Fruit fly (Drosophila melanogaster) whole organism, embryonic: ENCODE measurements around the gene SdhC.

Experiments used
- ATbp ChIP-seq: fragments of 200-800 bp; sonication (Bioruptor generic); optimal IDR thresholded peaks from 2 replicates; lab custom pipeline; 2017; ENCODE audit warnings: missing biosample characterization, mild to moderate bottlenecking, missing genetic modification characterization, missing genetic modification reagents
- CG11695 ChIP-seq: fragments of 200-800 bp; sonication (Bioruptor generic); IDR thresholded peaks from 3 replicates; pipeline ENCODE4 v1.3.6; 2022; ENCODE audit warnings: missing biosample characterization, missing genetic modification characterization
- CG12299 ChIP-seq: fragments of 200-800 bp; sonication (Bioruptor generic); optimal IDR thresholded peaks from 2 replicates; lab custom pipeline; 2018; ENCODE audit warnings: missing biosample characterization, mild to moderate bottlenecking, missing genetic modification characterization
- CG15696 ChIP-seq: fragments of 200-800 bp; sonication (Bioruptor generic); optimal IDR thresholded peaks from 2 replicates; lab custom pipeline; 2019; ENCODE audit warnings: missing biosample characterization, mild to moderate bottlenecking, missing genetic modification characterization, moderate library complexity
- CG16813 ChIP-seq: fragments of 200-800 bp; sonication (Bioruptor generic); IDR thresholded peaks from 3 replicates; pipeline ENCODE4 v1.3.6; 2022; ENCODE audit warnings: missing biosample characterization, missing genetic modification characterization; ENCODE audit not compliant: partially characterized antibody
- CG16863 ChIP-seq: fragments of 200-800 bp; sonication (Bioruptor generic); optimal IDR thresholded peaks from 3 replicates; lab custom pipeline; 2016; ENCODE audit warnings: missing biosample characterization, missing genetic modification characterization
- CG18476 ChIP-seq: fragments of 200-800 bp; sonication (Bioruptor generic); optimal IDR thresholded peaks from 2 replicates; lab custom pipeline; 2016; ENCODE audit warnings: missing biosample characterization, mild to moderate bottlenecking, missing genetic modification characterization
- CG3065 ChIP-seq: fragments of 200-800 bp; sonication (Bioruptor generic); optimal IDR thresholded peaks from 2 replicates; lab custom pipeline; 2016; ENCODE audit warnings: missing biosample characterization, missing genetic modification characterization
- CG34376 ChIP-seq: fragments of 200-800 bp; sonication (Bioruptor generic); optimal IDR thresholded peaks from 2 replicates; lab custom pipeline; 2018; ENCODE audit warnings: missing biosample characterization, mild to moderate bottlenecking, missing genetic modification characterization
- CG4854 ChIP-seq: fragments of 200-800 bp; sonication (Bioruptor generic); optimal IDR thresholded peaks from 2 replicates; lab custom pipeline; 2016; ENCODE audit warnings: missing biosample characterization, missing genetic modification characterization, inconsistent platforms
- CG6813 ChIP-seq: fragments of 200-800 bp; sonication (Bioruptor generic); optimal IDR thresholded peaks from 2 replicates; lab custom pipeline; 2017; ENCODE audit warnings: missing biosample characterization, missing genetic modification characterization, mild to moderate bottlenecking, moderate library complexity, missing genetic modification reagents
- CG7745 ChIP-seq: fragments of 200-800 bp; sonication (Bioruptor generic); optimal IDR thresholded peaks from 2 replicates; lab custom pipeline; 2018; ENCODE audit warnings: missing biosample characterization, mild to moderate bottlenecking, missing genetic modification characterization, moderate library complexity
- CG7963 ChIP-seq: fragments of 200-800 bp; sonication (Bioruptor generic); IDR thresholded peaks from 3 replicates; pipeline ENCODE4 v1.3.6; 2022; ENCODE audit warnings: missing biosample characterization, missing genetic modification characterization; ENCODE audit not compliant: partially characterized antibody
- CG9215 ChIP-seq: fragments of 200-800 bp; sonication (Bioruptor generic); IDR thresholded peaks from 2 replicates; pipeline ENCODE4 v1.3.6; 2022; ENCODE audit warnings: missing biosample characterization, missing genetic modification characterization
- CG9609 ChIP-seq: fragments of 200-800 bp; sonication (Bioruptor generic); optimal IDR thresholded peaks from 3 replicates; lab custom pipeline; 2016; ENCODE audit warnings: missing biosample characterization, missing genetic modification characterization
- CHES-1-like ChIP-seq: fragments of 200-800 bp; sonication (Bioruptor generic); optimal IDR thresholded peaks from 2 replicates; lab custom pipeline; 2016; ENCODE audit warnings: missing biosample characterization, missing genetic modification characterization
- Deaf1 ChIP-seq: fragments of 200-800 bp; optimal IDR thresholded peaks from 3 replicates; lab custom pipeline; 2019; ENCODE audit warnings: missing biosample characterization, mild to moderate bottlenecking, missing genetic modification characterization, moderate library complexity
- HHEX ChIP-seq: fragments of 200-800 bp; sonication (Bioruptor generic); optimal IDR thresholded peaks from 3 replicates; lab custom pipeline; 2017; ENCODE audit warnings: missing biosample characterization, mild to moderate bottlenecking, missing genetic modification characterization, missing genetic modification reagents
- HLH4C ChIP-seq: fragments of 200-800 bp; sonication (Bioruptor generic); IDR thresholded peaks from 3 replicates; pipeline ENCODE4 v1.3.6; 2022; ENCODE audit warnings: missing biosample characterization, missing genetic modification characterization; ENCODE audit not compliant: partially characterized antibody
- Poxn ChIP-seq: fragments of 200-800 bp; sonication (Bioruptor generic); IDR thresholded peaks from 2 replicates; pipeline ENCODE4 v1.3.6; 2022; ENCODE audit warnings: missing biosample characterization, missing genetic modification characterization
- Rfx ChIP-seq: fragments of 200-800 bp; sonication (Bioruptor generic); IDR thresholded peaks from 2 replicates; pipeline ENCODE4 v1.3.6; 2022; ENCODE audit warnings: missing biosample characterization, missing genetic modification characterization
- TFAM ChIP-seq: fragments of 200-800 bp; sonication (Bioruptor generic); optimal IDR thresholded peaks from 2 replicates; lab custom pipeline; 2017; ENCODE audit warnings: missing biosample characterization, missing genetic modification characterization, inconsistent platforms
- Trl ChIP-seq, 3 experiments: fragments of >200 bp in 2 of 3; fragments of 200-800 bp in 1 of 3; sonication (Bioruptor generic) in 1 of 3; optimal IDR thresholded peaks; 2 replicates in 1 of 3; 3 replicates in 2 of 3; lab custom pipeline; 2016 to 2017; ENCODE audit warnings: missing biosample characterization in 1 of 3, missing genetic modification characterization in 1 of 3
- amos ChIP-seq: fragments of 200-800 bp; sonication (Bioruptor generic); IDR thresholded peaks from 2 replicates; pipeline ENCODE4 v1.3.6; 2022; ENCODE audit warnings: missing biosample characterization, missing genetic modification characterization; ENCODE audit not compliant: partially characterized antibody
- cato ChIP-seq: fragments of 200-800 bp; sonication (Bioruptor generic); optimal IDR thresholded peaks from 2 replicates; lab custom pipeline; 2016; ENCODE audit warnings: missing biosample characterization, missing genetic modification characterization, borderline replicate concordance
- caup ChIP-seq: fragments of 200-800 bp; sonication (Bioruptor generic); optimal IDR thresholded peaks from 3 replicates; lab custom pipeline; 2017; ENCODE audit warnings: missing biosample characterization, mild to moderate bottlenecking, missing genetic modification characterization, moderate library complexity; ENCODE audit not compliant: severe bottlenecking
- cg ChIP-seq: fragments of 200-800 bp; sonication (Bioruptor generic); optimal IDR thresholded peaks from 3 replicates; lab custom pipeline; 2019; ENCODE audit warnings: missing biosample characterization, mild to moderate bottlenecking, missing genetic modification characterization, moderate library complexity
- ci ChIP-seq: fragments of 200-800 bp; sonication (Bioruptor generic); IDR thresholded peaks from 3 replicates; pipeline ENCODE4 v1.3.6; 2022; ENCODE audit warnings: missing biosample characterization, missing genetic modification characterization
- corto ChIP-seq: fragments of 200-800 bp; sonication (Bioruptor generic); optimal IDR thresholded peaks from 2 replicates; lab custom pipeline; 2016; ENCODE audit warnings: missing biosample characterization, mild to moderate bottlenecking, missing genetic modification characterization, moderate library complexity
- crp ChIP-seq, 2 experiments: fragments of 200-800 bp; sonication (Bioruptor generic); optimal IDR thresholded peaks; 2 replicates in 1 of 2; 3 replicates in 1 of 2; lab custom pipeline; 2017; ENCODE audit warnings: missing biosample characterization in 2 of 2, missing genetic modification characterization in 2 of 2, mild to moderate bottlenecking in 1 of 2, moderate library complexity in 1 of 2
- ems ChIP-seq: fragments of 200-800 bp; sonication (Bioruptor generic); optimal IDR thresholded peaks from 3 replicates; lab custom pipeline; 2016; ENCODE audit warnings: missing biosample characterization, missing genetic modification characterization
- en ChIP-seq: fragments of 200-800 bp; sonication (Bioruptor generic); optimal IDR thresholded peaks from 2 replicates; lab custom pipeline; 2016; ENCODE audit warnings: missing biosample characterization, missing genetic modification characterization
- ewg ChIP-seq: fragments of 200-800 bp; sonication (Bioruptor generic); optimal IDR thresholded peaks from 3 replicates; lab custom pipeline; 2017; ENCODE audit warnings: mild to moderate bottlenecking, missing biosample characterization, missing genetic modification reagents, missing genetic modification characterization
- fd3F ChIP-seq: fragments of 200-800 bp; sonication (Bioruptor generic); optimal IDR thresholded peaks from 2 replicates; lab custom pipeline; 2018; ENCODE audit warnings: missing biosample characterization, mild to moderate bottlenecking, missing genetic modification characterization, moderate library complexity
- gem ChIP-seq: fragments of 200-800 bp; sonication (Bioruptor generic); optimal IDR thresholded peaks from 2 replicates; lab custom pipeline; 2019; ENCODE audit warnings: missing biosample characterization, mild to moderate bottlenecking, missing genetic modification characterization, moderate library complexity
- klu ChIP-seq: fragments of 200-800 bp; sonication (Bioruptor generic); IDR thresholded peaks from 2 replicates; pipeline ENCODE4 v1.3.6; 2022; ENCODE audit warnings: missing biosample characterization, missing genetic modification characterization
- lov ChIP-seq, 2 experiments: fragments of 200-800 bp in 1 of 2; fragments of >200 bp in 1 of 2; sonication (Bioruptor generic) in 1 of 2; IDR thresholded peaks in 1 of 2; optimal IDR thresholded peaks in 1 of 2; 2 replicates in 1 of 2; 3 replicates in 1 of 2; pipeline versions ENCODE4 v1.3.6 to Lab custom; 2017 to 2022; ENCODE audit warnings: missing biosample characterization in 1 of 2, missing genetic modification characterization in 1 of 2
- mam ChIP-seq: fragments of 200-800 bp; sonication (Bioruptor generic); optimal IDR thresholded peaks from 3 replicates; lab custom pipeline; 2016; ENCODE audit warnings: missing biosample characterization, missing genetic modification characterization
- nerfin-1 ChIP-seq: fragments of 200-800 bp; sonication (Bioruptor generic); optimal IDR thresholded peaks from 3 replicates; lab custom pipeline; 2019; ENCODE audit warnings: missing biosample characterization, mild to moderate bottlenecking, missing genetic modification characterization, moderate library complexity
- nerfin-2 ChIP-seq: fragments of 200-800 bp; sonication (Bioruptor generic); IDR thresholded peaks from 2 replicates; pipeline ENCODE4 v1.3.6; 2022; ENCODE audit warnings: missing biosample characterization, missing genetic modification characterization; ENCODE audit not compliant: partially characterized antibody
- rib ChIP-seq: fragments of 200-800 bp; sonication (Bioruptor generic); IDR thresholded peaks from 2 replicates; pipeline ENCODE4 v1.3.6; 2022; ENCODE audit warnings: missing biosample characterization, missing genetic modification characterization
- sens ChIP-seq: fragments of 200-800 bp; sonication (Bioruptor generic); peaks from one replicate; lab custom pipeline; 2016; ENCODE audit warnings: missing biosample characterization, missing genetic modification characterization
- sima ChIP-seq: fragments of 200-800 bp; sonication (Bioruptor generic); optimal IDR thresholded peaks from 2 replicates; lab custom pipeline; 2016; ENCODE audit warnings: missing biosample characterization, missing genetic modification characterization
- stc ChIP-seq: fragments of 200-800 bp; sonication (Bioruptor generic); IDR thresholded peaks from 2 replicates; pipeline ENCODE4 v1.3.6; 2022; ENCODE audit warnings: missing biosample characterization, missing genetic modification characterization
- trem ChIP-seq: fragments of 200-800 bp; optimal IDR thresholded peaks from 3 replicates; lab custom pipeline; 2019; ENCODE audit warnings: missing biosample characterization, mild to moderate bottlenecking, missing genetic modification characterization, moderate library complexity
- wek ChIP-seq: fragments of 200-800 bp; sonication (Bioruptor generic); optimal IDR thresholded peaks from 3 replicates; lab custom pipeline; 2018; ENCODE audit warnings: missing biosample characterization, mild to moderate bottlenecking, missing genetic modification characterization, moderate library complexity
- zfh1 ChIP-seq: fragments of 200-800 bp; sonication (Bioruptor generic); IDR thresholded peaks from 3 replicates; pipeline ENCODE4 v1.3.6; 2022; ENCODE audit warnings: missing biosample characterization, missing genetic modification characterization
- zfh2 ChIP-seq: fragments of 200-800 bp; sonication (Bioruptor generic); optimal IDR thresholded peaks from 2 replicates; lab custom pipeline; 2016; ENCODE audit warnings: missing biosample characterization, missing genetic modification characterization

Gene SdhC

dm6 chr3R:11243951-11244660, 34.5 kb upstream of the SdhC start, which contains the start of the genes CG17734 and CG5214 (continued):
- no peak for TF ChIP-seq CG7745 (tag; lab: Kevin White, UChicago)
- TF ChIP-seq ems (GFP tag; lab: Kevin White, UChicago) = no peak
- no peak for TF ChIP-seq ATbp
- TF ChIP-seq ewg (GFP tag; lab: Kevin White, UChicago) = peak; percentile 21
- no peak for TF ChIP-seq TFAM
- no peak for TF ChIP-seq CG6813
- TF ChIP-seq sima (GFP tag; lab: Kevin White, UChicago) = no peak
- TF ChIP-seq zfh1 (GFP tag; lab: Robert Waterston, UW) = no peak
- no peak for TF ChIP-seq Trl (optimal IDR thresholded peaks at IDR 0.05; lab: Kevin White, UChicago)
- peak; percentile 34 for TF ChIP-seq Trl (GFP tag; optimal IDR thresholded peaks at IDR 0.05; lab: Kevin White, UChicago)
- no peak for TF ChIP-seq Rfx
- no peak for TF ChIP-seq CG3065
- no peak for TF ChIP-seq lov (optimal IDR thresholded peaks at IDR 0.05; lab: Kevin White, UChicago)
- no peak for TF ChIP-seq lov (GFP tag; IDR thresholded peaks at IDR 0.05; lab: Robert Waterston, UW)
- TF ChIP-seq CG16813 = no peak
- TF ChIP-seq wek (GFP tag; lab: Kevin White, UChicago) = no peak
- no peak for TF ChIP-seq CG12299 (tag; lab: Kevin White, UChicago)
- TF ChIP-seq trem = no peak
- peak; percentile 32 for TF ChIP-seq CG34376
- no peak for TF ChIP-seq CG15696
- peak; percentile 39 for TF ChIP-seq CG9609 (GFP tag; lab: Kevin White, UChicago)
- TF ChIP-seq CG9215 (GFP tag; lab: Robert Waterston, UW) = no peak
- TF ChIP-seq nerfin-2 (GFP tag; lab: Robert Waterston, UW) = no peak
- peak; percentile 36 for TF ChIP-seq Deaf1 (tag; lab: Kevin White, UChicago)
- TF ChIP-seq HHEX (GFP tag; lab: Kevin White, UChicago) = no peak
- no peak for TF ChIP-seq ci (GFP tag; lab: Robert Waterston, UW)
- no peak for TF ChIP-seq en (GFP tag; lab: Kevin White, UChicago)
- TF ChIP-seq CG18476 = no peak
- peak in 1 of 2 experiments; percentile 72 for TF ChIP-seq crp (GFP tag; optimal IDR thresholded peaks at IDR 0.05; lab: Kevin White, UChicago)
- peak; percentile 6 for TF ChIP-seq mam
- TF ChIP-seq sens (GFP tag; lab: Kevin White, UChicago) = peak; percentile 72
- TF ChIP-seq CG7963 (GFP tag; lab: Robert Waterston, UW) = no peak
- TF ChIP-seq HLH4C (GFP tag; lab: Robert Waterston, UW) = peak; percentile 58; the same call in 2 of the 3 replicates
- no peak for TF ChIP-seq CG16863 (GFP tag; lab: Kevin White, UChicago)
- no peak for TF ChIP-seq cato (GFP tag; lab: Kevin White, UChicago)
- TF ChIP-seq CG11695 (GFP tag; lab: Robert Waterston, UW) = no peak
- no peak for TF ChIP-seq zfh2
- TF ChIP-seq nerfin-1 (tag; lab: Kevin White, UChicago) = no peak
- no peak for TF ChIP-seq cg (GFP tag; lab: Kevin White, UChicago)
- TF ChIP-seq fd3F (GFP tag; lab: Kevin White, UChicago) = no peak
- no peak for TF ChIP-seq Poxn (GFP tag; lab: Robert Waterston, UW)
- peak; percentile 67; the same call in 1 of the 2 replicates for TF ChIP-seq amos
- peak; percentile 23 for TF ChIP-seq CG4854 (GFP tag; lab: Kevin White, UChicago)
- TF ChIP-seq klu (GFP tag; lab: Robert Waterston, UW) = no peak
- TF ChIP-seq rib (GFP tag; lab: Robert Waterston, UW) = no peak; the same call in none of the 2 replicates
- no peak for TF ChIP-seq caup (GFP tag; lab: Kevin White, UChicago)
- no peak for TF ChIP-seq stc (GFP tag; lab: Robert Waterston, UW)
- no peak for TF ChIP-seq corto (GFP tag; lab: Kevin White, UChicago)
- peak; percentile 52 for TF ChIP-seq CHES-1-like
- peak; percentile 46 for TF ChIP-seq gem
